Worm (Caenorhabditis elegans) whole organism, L1 larva: ENCODE results near the gene clec-119.

Source experiments
- C04F5.9 ChIP-seq: sonication (generic microtip); optimal IDR thresholded peaks from 2 replicates; lab custom pipeline; 2016; ENCODE audit warnings: missing genetic modification characterization, missing compliant biosample characterization
- C34B4.2 ChIP-seq: sonication (generic microtip); optimal IDR thresholded peaks from 2 replicates; lab custom pipeline; 2017; ENCODE audit warnings: mild to moderate bottlenecking, missing genetic modification characterization, missing compliant biosample characterization
- F16B12.6 ChIP-seq: fragments of 150-350 bp; optimal IDR thresholded peaks from 2 replicates; lab custom pipeline; 2014; ENCODE audit warnings: missing biosample characterization, missing genetic modification characterization
- Y116A8C.19 ChIP-seq: sonication (generic microtip); optimal IDR thresholded peaks from 2 replicates; lab custom pipeline; 2016; ENCODE audit warnings: missing compliant biosample characterization, missing genetic modification characterization, borderline replicate concordance
- aha-1 ChIP-seq: fragments of 150-350 bp; optimal IDR thresholded peaks from 2 replicates; lab custom pipeline; 2014; ENCODE audit warnings: missing biosample characterization, missing genetic modification characterization
- alr-1 ChIP-seq: fragments of 200-800 bp; sonication (Bioruptor generic); optimal IDR thresholded peaks from 2 replicates; lab custom pipeline; 2018; ENCODE audit warnings: borderline replicate concordance, mild to moderate bottlenecking, missing genetic modification characterization, missing compliant biosample characterization
- aly-2 ChIP-seq: fragments of 150-350 bp; optimal IDR thresholded peaks from 2 replicates; lab custom pipeline; 2014; ENCODE audit warnings: missing biosample characterization, missing genetic modification characterization
- ama-1 ChIP-seq: fragments of 150-350 bp; optimal IDR thresholded peaks from 2 replicates; lab custom pipeline; 2014
- ceh-63 ChIP-seq: fragments of 200-800 bp; sonication (Bioruptor generic); optimal IDR thresholded peaks from 2 replicates; lab custom pipeline; 2018; ENCODE audit warnings: mild to moderate bottlenecking, missing genetic modification characterization, missing compliant biosample characterization
- ceh-8 ChIP-seq: fragments of 200-800 bp; sonication (Bioruptor generic); optimal IDR thresholded peaks from 2 replicates; lab custom pipeline; 2018; ENCODE audit warnings: mild to moderate bottlenecking, missing genetic modification characterization, moderate library complexity, missing compliant biosample characterization
- ces-1 ChIP-seq: fragments of 150-350 bp; optimal IDR thresholded peaks from 2 replicates; lab custom pipeline; 2014; ENCODE audit warnings: missing biosample characterization, missing genetic modification reagents, missing genetic modification characterization
- dpl-1 ChIP-seq, 3 experiments: fragments of 150-350 bp in 2 of 3; sonication (generic microtip) in 1 of 3; optimal IDR thresholded peaks; 2 replicates each; lab custom pipeline; 2014 to 2017; ENCODE audit warnings: missing biosample characterization in 3 of 3, missing genetic modification characterization in 3 of 3, missing genetic modification reagents in 3 of 3
- efl-3 ChIP-seq: fragments of 200-800 bp; sonication (Bioruptor generic); optimal IDR thresholded peaks from 2 replicates; lab custom pipeline; 2018; ENCODE audit warnings: mild to moderate bottlenecking, missing genetic modification characterization, missing compliant biosample characterization
- egl-13 ChIP-seq: sonication (generic microtip); optimal IDR thresholded peaks from 2 replicates; lab custom pipeline; 2016; ENCODE audit warnings: missing genotype, missing genetic modification reagents, missing genetic modification characterization, missing compliant biosample characterization
- egl-27 ChIP-seq, 2 experiments: fragments of 150-350 bp in 1 of 2; sonication (generic microtip); optimal IDR thresholded peaks; 3 replicates each; lab custom pipeline; 2017 to 2018; ENCODE audit warnings: missing biosample characterization in 2 of 2, missing genetic modification characterization in 2 of 2, missing genetic modification reagents in 2 of 2
- elt-2 ChIP-seq: sonication (generic microtip); optimal IDR thresholded peaks from 2 replicates; lab custom pipeline; 2016; ENCODE audit warnings: missing genetic modification characterization, mild to moderate bottlenecking, inconsistent platforms, missing compliant biosample characterization, missing genetic modification reagents
- ets-5 ChIP-seq: fragments of 200-800 bp; sonication (Bioruptor generic); IDR thresholded peaks from 2 replicates; pipeline ENCODE4 v1.3.6; 2022; ENCODE audit warnings: missing genetic modification characterization, missing compliant biosample characterization
- fkh-10 ChIP-seq: sonication (generic microtip); optimal IDR thresholded peaks from 2 replicates; lab custom pipeline; 2017; ENCODE audit warnings: missing biosample characterization, missing genetic modification reagents, missing genetic modification characterization
- fkh-8 ChIP-seq: sonication (generic microtip); optimal IDR thresholded peaks from 2 replicates; lab custom pipeline; 2016; ENCODE audit warnings: mild to moderate bottlenecking, missing genetic modification characterization, missing compliant biosample characterization
- grh-1 ChIP-seq: fragments of 200-800 bp; sonication (Bioruptor generic); IDR thresholded peaks from 2 replicates; pipeline ENCODE4 v1.3.6; 2022; ENCODE audit warnings: missing genetic modification reagents, missing genetic modification characterization, missing compliant biosample characterization
- hlh-17 ChIP-seq: fragments of 200-800 bp; sonication (Bioruptor generic); optimal IDR thresholded peaks from 2 replicates; lab custom pipeline; 2018; ENCODE audit warnings: missing genetic modification characterization, mild to moderate bottlenecking, missing compliant biosample characterization, moderate library complexity, borderline replicate concordance
- hpl-2 ChIP-seq: fragments of 150-350 bp; optimal IDR thresholded peaks from 2 replicates; lab custom pipeline; 2014; ENCODE audit warnings: missing biosample characterization, missing genetic modification reagents, missing genetic modification characterization
- irx-1 ChIP-seq: sonication (generic microtip); optimal IDR thresholded peaks from 2 replicates; lab custom pipeline; 2016; ENCODE audit warnings: missing genetic modification characterization, missing compliant biosample characterization
- isw-1 ChIP-seq: fragments of 200-800 bp; sonication (Bioruptor generic); IDR thresholded peaks from 2 replicates; pipeline ENCODE4 v1.3.6; 2022; ENCODE audit warnings: missing genetic modification characterization, missing compliant biosample characterization
- lin-13 ChIP-seq: fragments of 150-350 bp; optimal IDR thresholded peaks from 2 replicates; lab custom pipeline; 2014; ENCODE audit warnings: missing biosample characterization, missing genetic modification reagents, missing genetic modification characterization
- lin-14 ChIP-seq: fragments of 200-800 bp; sonication (Bioruptor generic); optimal IDR thresholded peaks from 2 replicates; lab custom pipeline; 2018; ENCODE audit warnings: mild to moderate bottlenecking, missing genetic modification characterization, moderate library complexity, missing compliant biosample characterization
- lin-15B ChIP-seq: fragments of 150-350 bp; sonication (generic microtip); optimal IDR thresholded peaks from 3 replicates; lab custom pipeline; 2014; ENCODE audit warnings: missing biosample characterization, missing genetic modification characterization
- lin-39 ChIP-seq: fragments of 150-350 bp; optimal IDR thresholded peaks from 2 replicates; lab custom pipeline; 2014; ENCODE audit warnings: missing biosample characterization, missing genetic modification reagents, missing genetic modification characterization
- lir-3 ChIP-seq: sonication (generic microtip); optimal IDR thresholded peaks from 2 replicates; lab custom pipeline; 2016; ENCODE audit warnings: mild to moderate bottlenecking, missing genetic modification characterization, moderate library complexity, missing compliant biosample characterization; ENCODE audit not compliant: poor library complexity
- mab-9 ChIP-seq: fragments of 200-800 bp; sonication (Bioruptor generic); IDR thresholded peaks from 2 replicates; pipeline ENCODE4 v1.3.6; 2022; ENCODE audit warnings: missing genetic modification reagents, missing genetic modification characterization, missing compliant biosample characterization
- mdl-1 ChIP-seq, 2 experiments: fragments of 150-350 bp; optimal IDR thresholded peaks; 2 replicates each; lab custom pipeline; 2014 to 2017; ENCODE audit warnings: missing biosample characterization in 2 of 2, missing genetic modification characterization in 2 of 2, inconsistent platforms in 1 of 2
- mef-2 ChIP-seq: fragments of 150-350 bp; optimal IDR thresholded peaks from 2 replicates; lab custom pipeline; 2014; ENCODE audit warnings: missing biosample characterization, missing genetic modification characterization
- nhr-12 ChIP-seq: sonication (generic microtip); optimal IDR thresholded peaks from 2 replicates; lab custom pipeline; 2017; ENCODE audit warnings: missing biosample characterization, missing genetic modification characterization
- nhr-19 ChIP-seq: fragments of 200-800 bp; sonication (Bioruptor generic); conservative IDR thresholded peaks from 2 replicates; pipeline ENCODE4 v1.3.6; 2022; ENCODE audit warnings: missing genetic modification characterization, missing compliant biosample characterization
- nhr-28 ChIP-seq: fragments of 150-350 bp; optimal IDR thresholded peaks from 2 replicates; lab custom pipeline; 2014; ENCODE audit warnings: missing biosample characterization, missing genetic modification characterization
- nhr-47 ChIP-seq: sonication (generic microtip); optimal IDR thresholded peaks from 2 replicates; lab custom pipeline; 2016; ENCODE audit warnings: mild to moderate bottlenecking, missing genetic modification characterization, moderate library complexity, missing compliant biosample characterization
- nhr-71 ChIP-seq: sonication (generic microtip); optimal IDR thresholded peaks from 2 replicates; lab custom pipeline; 2016; ENCODE audit warnings: mild to moderate bottlenecking, missing genetic modification characterization, moderate library complexity, missing compliant biosample characterization
- nhr-76 ChIP-seq: sonication (generic microtip); optimal IDR thresholded peaks from 2 replicates; lab custom pipeline; 2017; ENCODE audit warnings: missing biosample characterization, missing genetic modification characterization
- nhr-84 ChIP-seq: sonication (generic microtip); optimal IDR thresholded peaks from 2 replicates; lab custom pipeline; 2017; ENCODE audit warnings: missing biosample characterization, missing genetic modification characterization
- nhr-85 ChIP-seq: sonication (generic microtip); peaks from one replicate; lab custom pipeline; 2016; ENCODE audit warnings: missing genetic modification characterization, inconsistent platforms, missing compliant biosample characterization
- pax-3 ChIP-seq: fragments of 200-800 bp; sonication (Bioruptor generic); optimal IDR thresholded peaks from 2 replicates; lab custom pipeline; 2018; ENCODE audit warnings: mild to moderate bottlenecking, missing genetic modification characterization, moderate library complexity, missing compliant biosample characterization
- pqm-1 ChIP-seq: sonication (generic microtip); optimal IDR thresholded peaks from 3 replicates; lab custom pipeline; 2017; ENCODE audit warnings: missing biosample characterization, missing genetic modification characterization
- rnt-1 ChIP-seq: sonication (generic microtip); optimal IDR thresholded peaks from 2 replicates; lab custom pipeline; 2016; ENCODE audit warnings: mild to moderate bottlenecking, missing genetic modification characterization, moderate library complexity, missing compliant biosample characterization
- snpc-4 ChIP-seq: fragments of 150-350 bp; optimal IDR thresholded peaks from 2 replicates; lab custom pipeline; 2014; ENCODE audit warnings: missing biosample characterization, missing genetic modification characterization
- snu-23 ChIP-seq: sonication (generic microtip); optimal IDR thresholded peaks from 2 replicates; lab custom pipeline; 2016; ENCODE audit warnings: missing genetic modification characterization, missing compliant biosample characterization
- sup-37 ChIP-seq: fragments of 200-800 bp; sonication (Bioruptor generic); optimal IDR thresholded peaks from 2 replicates; lab custom pipeline; 2018; ENCODE audit warnings: mild to moderate bottlenecking, missing genetic modification characterization, missing compliant biosample characterization
- swsn-7 ChIP-seq: sonication (generic microtip); optimal IDR thresholded peaks from 2 replicates; lab custom pipeline; 2016; ENCODE audit warnings: missing genetic modification characterization, missing compliant biosample characterization
- tbx-2 ChIP-seq: sonication (generic microtip); optimal IDR thresholded peaks from 2 replicates; lab custom pipeline; 2016; ENCODE audit warnings: missing genetic modification characterization, missing compliant biosample characterization
- unc-130 ChIP-seq: fragments of 150-350 bp; optimal IDR thresholded peaks from 2 replicates; lab custom pipeline; 2017; ENCODE audit warnings: missing biosample characterization, missing genetic modification characterization, inconsistent platforms
- unc-86 ChIP-seq: sonication (generic microtip); optimal IDR thresholded peaks from 2 replicates; lab custom pipeline; 2016; ENCODE audit warnings: missing genetic modification characterization, missing compliant biosample characterization
- xbp-1 ChIP-seq: sonication (generic microtip); optimal IDR thresholded peaks from 2 replicates; lab custom pipeline; 2016; ENCODE audit warnings: missing genetic modification characterization, missing compliant biosample characterization
- zip-4 ChIP-seq: fragments of 200-800 bp; sonication (Bioruptor generic); optimal IDR thresholded peaks from 2 replicates; lab custom pipeline; 2018; ENCODE audit warnings: mild to moderate bottlenecking, missing genetic modification characterization, moderate library complexity, missing compliant biosample characterization
- ztf-11 ChIP-seq, 2 experiments: sonication (generic microtip); optimal IDR thresholded peaks; 2 replicates each; lab custom pipeline; 2016 to 2017; ENCODE audit warnings: missing genetic modification characterization in 2 of 2, missing biosample characterization in 1 of 2, missing compliant biosample characterization in 1 of 2

The clec-119 gene

DNA sequence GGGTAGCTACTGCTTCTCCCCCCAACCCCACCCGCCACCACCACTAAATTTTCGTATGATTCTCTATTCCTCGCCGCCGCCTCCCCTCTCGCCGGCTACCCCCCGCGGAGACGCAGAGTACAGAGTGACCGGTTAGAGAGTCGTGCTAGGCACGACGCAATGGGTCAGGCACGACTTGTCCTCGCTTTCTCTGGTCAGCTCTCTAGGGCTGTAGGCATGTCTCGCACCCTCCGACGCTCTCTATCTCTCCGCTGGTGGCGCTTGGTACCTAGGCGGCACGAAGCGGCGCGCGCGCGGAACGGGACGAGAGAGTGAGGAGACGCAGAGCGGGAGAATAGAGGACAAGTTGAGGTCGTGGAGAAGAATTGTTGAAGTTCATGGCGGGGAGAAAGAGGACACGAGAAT lies 8.9 kb upstream of the clec-119 start (continued):
- TF ChIP-seq rnt-1 (tag; lab: Kevin White, UChicago): peak; percentile 75
- TF ChIP-seq snpc-4: no peak
- TF ChIP-seq nhr-19 (GFP tag; lab: Robert Waterston, UW): peak; percentile 59
- no peak for TF ChIP-seq hpl-2
- TF ChIP-seq alr-1: no peak
- TF ChIP-seq mef-2 (tag; lab: Kevin White, UChicago): no peak
- no peak for TF ChIP-seq ama-1 (lab: Kevin White, UChicago)
- TF ChIP-seq ceh-63 (GFP tag; lab: Kevin White, UChicago): no peak
- TF ChIP-seq fkh-8: peak; percentile 64
- TF ChIP-seq snu-23 (GFP tag; lab: Kevin White, UChicago): peak; percentile 73
- TF ChIP-seq hlh-17 (GFP tag; lab: Kevin White, UChicago): no peak
- TF ChIP-seq sup-37 (GFP tag; lab: Kevin White, UChicago): peak; percentile 11
- TF ChIP-seq F16B12.6: no peak
- TF ChIP-seq ces-1: no peak
- TF ChIP-seq xbp-1 (tag; lab: Kevin White, UChicago): peak; percentile 41
- TF ChIP-seq lin-14 (GFP tag; lab: Kevin White, UChicago): peak; percentile 91
- no peak for TF ChIP-seq mab-9
- no peak for TF ChIP-seq lin-15B (tag; lab: Kevin White, UChicago)
- TF ChIP-seq ceh-8 (GFP tag; lab: Kevin White, UChicago): peak; percentile 38
- peak; percentile 19 to 64 for TF ChIP-seq egl-27 (tag; optimal IDR thresholded peaks at IDR 0.05; lab: Kevin White, UChicago)
- TF ChIP-seq aha-1 (tag; lab: Kevin White, UChicago): no peak
- TF ChIP-seq unc-86: peak; percentile 70
- TF ChIP-seq nhr-12 (tag; lab: Kevin White, UChicago): no peak
- peak; percentile 82 for TF ChIP-seq nhr-47 (tag; lab: Kevin White, UChicago)
- TF ChIP-seq efl-3: no peak
- TF ChIP-seq elt-2: peak; percentile 79
- no peak for TF ChIP-seq pqm-1
- peak; percentile 50 for TF ChIP-seq pax-3 (tag; lab: Kevin White, UChicago)
- TF ChIP-seq nhr-71: peak; percentile 84
- TF ChIP-seq unc-130: no peak
- no peak for TF ChIP-seq nhr-28 (tag; lab: Kevin White, UChicago)
- TF ChIP-seq aly-2 (tag; lab: Kevin White, UChicago): no peak
- TF ChIP-seq irx-1: peak; percentile 26
- TF ChIP-seq tbx-2: peak; percentile 79
- TF ChIP-seq C34B4.2 (tag; lab: Kevin White, UChicago): no peak
- peak in 2 of 3 experiments; percentile 10 to 13 for TF ChIP-seq dpl-1 (GFP tag; optimal IDR thresholded peaks at IDR 0.05; lab: Kevin White, UChicago)
- TF ChIP-seq ztf-11 (tag; optimal IDR thresholded peaks at IDR 0.05; lab: Kevin White, UChicago): peak in 1 of 2 experiments; percentile 57
- no peak for TF ChIP-seq lir-3
- peak; percentile 34 for TF ChIP-seq C04F5.9 (tag; lab: Kevin White, UChicago)
- peak; percentile 94 for TF ChIP-seq nhr-85 (tag; lab: Kevin White, UChicago)
- TF ChIP-seq nhr-76 (tag; lab: Kevin White, UChicago): no peak
- TF ChIP-seq grh-1: peak; percentile 77
- TF ChIP-seq mdl-1 (tag; optimal IDR thresholded peaks at IDR 0.05; lab: Kevin White, UChicago): peak in 1 of 2 experiments; percentile 74
- TF ChIP-seq fkh-10 (GFP tag; lab: Kevin White, UChicago): peak; percentile 46
- peak; percentile 44 for TF ChIP-seq isw-1 (GFP tag; lab: Robert Waterston, UW)
- TF ChIP-seq Y116A8C.19: no peak
- peak; percentile 69 for TF ChIP-seq swsn-7 (tag; lab: Kevin White, UChicago)
- TF ChIP-seq lin-39 (tag; lab: Kevin White, UChicago): no peak
- TF ChIP-seq nhr-84: no peak
- TF ChIP-seq egl-13 (tag; lab: Kevin White, UChicago): peak; percentile 45
- TF ChIP-seq lin-13 (GFP tag; lab: Kevin White, UChicago): no peak
- TF ChIP-seq ets-5 (GFP tag; lab: Robert Waterston, UW): no peak
- no peak for TF ChIP-seq zip-4 (GFP tag; lab: Kevin White, UChicago)
